Fruit fly (Drosophila melanogaster) whole organism, adult: ENCODE data around the gene CG14879.

Source experiments
- CG11617 ChIP-seq: fragments of 200-800 bp; sonication (Bioruptor generic); optimal IDR thresholded peaks from 2 replicates; lab custom pipeline; 2017; ENCODE audit warnings: mild to moderate bottlenecking, missing biosample characterization, missing genetic modification reagents, missing genetic modification characterization
- CG12768 ChIP-seq: fragments of 200-800 bp; sonication (Bioruptor generic); optimal IDR thresholded peaks from 2 replicates; lab custom pipeline; 2017; ENCODE audit warnings: missing biosample characterization, missing genetic modification characterization, mild to moderate bottlenecking, moderate library complexity, missing genetic modification reagents
- CG14711 ChIP-seq: fragments of 200-800 bp; sonication (Bioruptor generic); optimal IDR thresholded peaks from 2 replicates; lab custom pipeline; 2018; ENCODE audit warnings: missing biosample characterization, mild to moderate bottlenecking, missing genetic modification characterization, moderate library complexity
- CG1620 ChIP-seq: fragments of 200-800 bp; sonication (Bioruptor generic); optimal IDR thresholded peaks from 2 replicates; lab custom pipeline; 2016; ENCODE audit warnings: missing biosample characterization, missing genetic modification characterization
- CG33017 ChIP-seq: fragments of 200-800 bp; sonication (Bioruptor generic); optimal IDR thresholded peaks from 2 replicates; lab custom pipeline; 2018; ENCODE audit warnings: missing biosample characterization, mild to moderate bottlenecking, missing genetic modification characterization, moderate library complexity
- CG5204 ChIP-seq: fragments of 200-800 bp; sonication (Bioruptor generic); optimal IDR thresholded peaks from 2 replicates; lab custom pipeline; 2016; ENCODE audit warnings: missing biosample characterization, missing genetic modification characterization
- CG7045 ChIP-seq: fragments of 200-800 bp; sonication (Bioruptor generic); optimal IDR thresholded peaks from 2 replicates; lab custom pipeline; 2017; ENCODE audit warnings: missing biosample characterization, mild to moderate bottlenecking, missing genetic modification characterization
- CG7101 ChIP-seq: fragments of 200-800 bp; sonication (Bioruptor generic); optimal IDR thresholded peaks from 2 replicates; lab custom pipeline; 2018; ENCODE audit warnings: missing biosample characterization, mild to moderate bottlenecking, missing genetic modification characterization, moderate library complexity
- Clk ChIP-seq: fragments of 200-800 bp; sonication (Bioruptor generic); optimal IDR thresholded peaks from 2 replicates; lab custom pipeline; 2017; ENCODE audit warnings: missing biosample characterization, missing genetic modification characterization
- Crg-1 ChIP-seq: fragments of 200-800 bp; sonication (Bioruptor generic); optimal IDR thresholded peaks from 2 replicates; lab custom pipeline; 2016; ENCODE audit warnings: missing biosample characterization, missing genetic modification characterization
- Hr96 ChIP-seq: fragments of 200-800 bp; sonication (Bioruptor generic); optimal IDR thresholded peaks from 2 replicates; lab custom pipeline; 2016; ENCODE audit warnings: missing biosample characterization, missing genetic modification characterization
- Mnt ChIP-seq: fragments of 200-800 bp; sonication (Bioruptor generic); optimal IDR thresholded peaks from 2 replicates; lab custom pipeline; 2016; ENCODE audit warnings: missing biosample characterization, mild to moderate bottlenecking, missing genetic modification characterization
- bab1 ChIP-seq: fragments of 200-800 bp; sonication (Bioruptor generic); optimal IDR thresholded peaks from 3 replicates; lab custom pipeline; 2019; ENCODE audit warnings: missing biosample characterization, mild to moderate bottlenecking, missing genetic modification characterization, moderate library complexity
- cic ChIP-seq: fragments of 200-800 bp; sonication (Bioruptor generic); optimal IDR thresholded peaks from 2 replicates; lab custom pipeline; 2017; ENCODE audit warnings: missing biosample characterization, mild to moderate bottlenecking, missing genetic modification characterization, moderate library complexity
- cnc ChIP-seq, 2 experiments: fragments of >200 bp; optimal IDR thresholded peaks; 2 replicates each; lab custom pipeline; 2017
- kay ChIP-seq: fragments of 200-800 bp; sonication (Bioruptor generic); peaks from one replicate; lab custom pipeline; 2016; ENCODE audit warnings: missing biosample characterization, missing genetic modification characterization, borderline replicate concordance
- ovo ChIP-seq: fragments of 200-800 bp; sonication (Bioruptor generic); optimal IDR thresholded peaks from 2 replicates; lab custom pipeline; 2016; ENCODE audit warnings: missing biosample characterization, missing genetic modification characterization
- pad ChIP-seq: fragments of 200-800 bp; sonication (Bioruptor generic); optimal IDR thresholded peaks from 3 replicates; lab custom pipeline; 2017; ENCODE audit warnings: missing biosample characterization, missing genetic modification characterization, mild to moderate bottlenecking, moderate library complexity, missing genetic modification reagents
- tj ChIP-seq: fragments of 200-800 bp; sonication (Bioruptor generic); optimal IDR thresholded peaks from 3 replicates; lab custom pipeline; 2017; ENCODE audit warnings: missing biosample characterization, mild to moderate bottlenecking, missing genetic modification characterization, moderate library complexity
- toe ChIP-seq: fragments of 200-800 bp; sonication (Bioruptor generic); optimal IDR thresholded peaks from 2 replicates; lab custom pipeline; 2016; ENCODE audit warnings: missing biosample characterization, missing genetic modification characterization

CG14879 gene

dm6 chr3R:16349111-16349655 is at the start of gene CG14879, which contains the start of gene Manf:
Gene CG14879 (minus strand): TSS chr3R:16349226.
Gene Manf (plus strand): TSS chr3R:16349404.
- TF ChIP-seq kay, result no peak
- no peak for TF ChIP-seq CG33017
- no peak for TF ChIP-seq CG1620
- TF ChIP-seq toe (GFP tag; lab: Kevin White, UChicago), result no peak
- TF ChIP-seq cnc (optimal IDR thresholded peaks at IDR 0.05; lab: Kevin White, UChicago), result no peak
- TF ChIP-seq ovo (GFP tag; lab: Kevin White, UChicago), result no peak
- no peak for TF ChIP-seq CG7045 (GFP tag; lab: Kevin White, UChicago)
- TF ChIP-seq Clk (GFP tag; lab: Kevin White, UChicago), result no peak
- no peak for TF ChIP-seq Crg-1 (GFP tag; lab: Kevin White, UChicago)
- TF ChIP-seq cic (GFP tag; lab: Kevin White, UChicago), result peak; percentile 43
- TF ChIP-seq CG12768 (GFP tag; lab: Kevin White, UChicago), result no peak
- peak; percentile 65 for TF ChIP-seq tj (GFP tag; lab: Kevin White, UChicago)
- TF ChIP-seq CG7101 (tag; lab: Kevin White, UChicago), result peak; percentile 19
- TF ChIP-seq CG5204 (GFP tag; lab: Kevin White, UChicago), result no peak
- TF ChIP-seq pad (GFP tag; lab: Kevin White, UChicago), result peak; percentile 13
- TF ChIP-seq CG11617 (GFP tag; lab: Kevin White, UChicago), result no peak
- TF ChIP-seq Mnt (GFP tag; lab: Kevin White, UChicago), result peak; percentile 63
- TF ChIP-seq Hr96 (GFP tag; lab: Kevin White, UChicago), result no peak
- TF ChIP-seq CG14711, result no peak
- peak; percentile 65 for TF ChIP-seq bab1

DNA sequence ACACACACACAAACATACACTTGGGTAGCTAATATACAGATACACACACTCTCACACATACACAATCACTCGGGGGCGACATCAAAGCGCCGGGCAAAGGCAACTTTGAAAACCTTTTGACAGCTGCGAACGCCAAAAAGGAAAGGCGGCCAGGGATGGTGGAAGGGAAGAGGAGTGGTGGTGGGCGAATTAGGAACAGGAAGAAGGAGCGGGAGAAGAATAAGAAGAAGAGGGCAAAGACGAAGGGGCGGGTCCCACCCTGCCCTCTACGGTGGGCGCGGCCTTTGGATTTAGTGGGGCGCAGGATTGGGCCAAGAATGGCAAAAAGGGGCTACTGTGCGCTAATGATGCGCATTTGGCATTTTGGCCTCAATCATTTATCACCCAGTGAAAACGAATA is 47.5 kb upstream of the CG14879 start:
- TF ChIP-seq CG33017, result no peak
- TF ChIP-seq CG11617 (GFP tag; lab: Kevin White, UChicago), result no peak

DNA sequence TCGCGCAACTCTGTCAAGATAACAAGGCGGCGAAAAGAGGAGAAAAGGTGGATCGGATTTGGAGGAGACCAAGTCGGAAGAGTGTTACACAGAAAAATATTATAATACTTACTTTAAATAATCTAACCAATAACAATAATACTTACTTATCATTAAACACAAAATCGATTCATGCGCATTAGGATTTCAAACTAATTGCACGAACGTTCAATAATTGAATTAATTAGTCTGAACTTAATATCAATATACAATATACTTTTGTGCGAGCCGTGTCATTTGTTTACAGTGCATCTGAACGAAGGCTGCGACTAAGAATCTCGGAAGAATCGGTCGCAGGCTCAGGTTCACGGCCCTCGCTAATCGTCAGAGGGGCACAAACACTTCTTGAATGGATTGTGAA is 46.4 kb upstream of the CG14879 start:
- no peak for TF ChIP-seq tj (GFP tag; lab: Kevin White, UChicago)
- TF ChIP-seq CG12768 (GFP tag; lab: Kevin White, UChicago), result no peak
- no peak for TF ChIP-seq CG7101 (tag; lab: Kevin White, UChicago)
- no peak for TF ChIP-seq bab1
- no peak for TF ChIP-seq toe (GFP tag; lab: Kevin White, UChicago)
- no peak for TF ChIP-seq CG7045 (GFP tag; lab: Kevin White, UChicago)
- no peak for TF ChIP-seq ovo (GFP tag; lab: Kevin White, UChicago)
- no peak for TF ChIP-seq Crg-1 (GFP tag; lab: Kevin White, UChicago)
- TF ChIP-seq cic (GFP tag; lab: Kevin White, UChicago), result no peak
- TF ChIP-seq CG14711, result no peak
- TF ChIP-seq CG5204 (GFP tag; lab: Kevin White, UChicago), result no peak
- TF ChIP-seq Mnt (GFP tag; lab: Kevin White, UChicago), result no peak
- no peak for TF ChIP-seq Clk (GFP tag; lab: Kevin White, UChicago)
- TF ChIP-seq cnc (optimal IDR thresholded peaks at IDR 0.05; lab: Kevin White, UChicago), result no peak
- no peak for TF ChIP-seq CG33017
- TF ChIP-seq CG1620, result no peak
- TF ChIP-seq Hr96 (GFP tag; lab: Kevin White, UChicago), result no peak

DNA sequence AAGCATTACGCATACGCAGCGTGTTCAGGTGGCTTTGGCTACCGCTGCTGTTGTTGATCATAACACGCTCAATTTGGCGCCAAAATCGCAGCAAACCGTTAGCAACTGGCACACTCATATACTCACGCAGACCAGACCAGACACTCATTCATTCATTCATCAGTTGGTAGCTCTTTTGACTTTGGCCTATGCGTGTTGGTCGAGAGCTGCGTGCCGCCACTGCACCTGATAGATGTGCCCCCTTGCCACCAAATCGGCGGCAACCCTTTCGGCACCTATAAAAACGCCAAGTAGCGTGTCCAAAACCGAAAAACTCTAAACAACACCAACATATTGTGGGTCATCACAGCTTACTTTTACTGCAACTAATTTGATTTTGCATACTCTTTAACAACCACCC is 45.5 kb upstream of the CG14879 start:
- no peak for TF ChIP-seq CG1620
- no peak for TF ChIP-seq cic (GFP tag; lab: Kevin White, UChicago)
- no peak for TF ChIP-seq CG12768 (GFP tag; lab: Kevin White, UChicago)
- no peak for TF ChIP-seq CG11617 (GFP tag; lab: Kevin White, UChicago)
- no peak for TF ChIP-seq ovo (GFP tag; lab: Kevin White, UChicago)
- no peak for TF ChIP-seq Clk (GFP tag; lab: Kevin White, UChicago)
- no peak for TF ChIP-seq CG7101 (tag; lab: Kevin White, UChicago)
- TF ChIP-seq tj (GFP tag; lab: Kevin White, UChicago), result no peak
- no peak for TF ChIP-seq toe (GFP tag; lab: Kevin White, UChicago)
- TF ChIP-seq CG33017, result no peak
- TF ChIP-seq pad (GFP tag; lab: Kevin White, UChicago), result no peak

- TF ChIP-seq CG7101 (tag; lab: Kevin White, UChicago), result no peak
- TF ChIP-seq CG12768 (GFP tag; lab: Kevin White, UChicago), result no peak
- no peak for TF ChIP-seq Hr96 (GFP tag; lab: Kevin White, UChicago)
- no peak for TF ChIP-seq cic (GFP tag; lab: Kevin White, UChicago)
- TF ChIP-seq CG33017, result no peak
- TF ChIP-seq toe (GFP tag; lab: Kevin White, UChicago), result no peak
- no peak for TF ChIP-seq CG7045 (GFP tag; lab: Kevin White, UChicago)
- TF ChIP-seq Crg-1 (GFP tag; lab: Kevin White, UChicago), result no peak
- TF ChIP-seq bab1, result no peak
- TF ChIP-seq ovo (GFP tag; lab: Kevin White, UChicago), result no peak
- TF ChIP-seq tj (GFP tag; lab: Kevin White, UChicago), result no peak
- no peak for TF ChIP-seq kay
- no peak for TF ChIP-seq Mnt (GFP tag; lab: Kevin White, UChicago)
These were observed 40.1 kb upstream of the CG14879 start for dm6 chr3R:16389117-16389516.

- TF ChIP-seq cnc (optimal IDR thresholded peaks at IDR 0.05; lab: Kevin White, UChicago) (no peak), CG14711 (no peak), kay (no peak), CG7045 (GFP tag; lab: Kevin White, UChicago) (no peak), CG11617 (GFP tag; lab: Kevin White, UChicago) (no peak), CG5204 (GFP tag; lab: Kevin White, UChicago) (no peak), Clk (GFP tag; lab: Kevin White, UChicago) (no peak), ovo (GFP tag; lab: Kevin White, UChicago) (no peak), CG12768 (GFP tag; lab: Kevin White, UChicago) (no peak), toe (GFP tag; lab: Kevin White, UChicago) (no peak), bab1 (no peak), CG33017 (no peak), tj (GFP tag; lab: Kevin White, UChicago) (no peak)
These were observed 38.0 kb upstream of the CG14879 start for dm6 chr3R:16387039-16387438.
